Fruit fly (Drosophila melanogaster): Measurements from ENCODE around the gene Sry-delta.
A peak's percentile ranks its signal among the peaks of the same experiment; 100 is the strongest.

The Sry-delta gene

dm6 chr3R:30022452-30023028, 20.6 kb upstream of the Sry-delta start, which contains the start of the genes RpS28a and Axn (continued):
- TF ChIP-seq HLHmδ (GFP tag; optimal IDR thresholded peaks at IDR 0.05) (peak; percentile 64), E2f2 (GFP tag; IDR thresholded peaks at IDR 0.05) (peak; percentile 63), CG5180 (GFP tag; optimal IDR thresholded peaks at IDR 0.05) (peak; percentile 100), gfzf (GFP tag; optimal IDR thresholded peaks at IDR 0.05) (peak; percentile 47), ac (GFP tag; optimal IDR thresholded peaks at IDR 0.05) (no peak), otp (GFP tag; IDR thresholded peaks at IDR 0.05) (no peak), btn (GFP tag; optimal IDR thresholded peaks at IDR 0.05) (no peak), NfI (GFP tag; optimal IDR thresholded peaks at IDR 0.05) (no peak), repo (GFP tag; optimal IDR thresholded peaks at IDR 0.05) (no peak), CG18619 (GFP tag; optimal IDR thresholded peaks at IDR 0.05) (no peak), pan (optimal IDR thresholded peaks at IDR 0.05) (no peak), pan (GFP tag; optimal IDR thresholded peaks at IDR 0.05 in 1 of 2, IDR thresholded peaks at IDR 0.05 in 1 of 2) (peak in 1 of 2 experiments; percentile 26), NC2α (GFP tag; optimal IDR thresholded peaks at IDR 0.05) (no peak), Lhr (GFP tag; optimal IDR thresholded peaks at IDR 0.05) (peak; percentile 91), grn (GFP tag; optimal IDR thresholded peaks at IDR 0.05) (no peak), HLH3B (GFP tag; IDR thresholded peaks at IDR 0.05) (no peak), bbx (GFP tag; IDR thresholded peaks at IDR 0.05; ENCODE audit: partially characterized antibody) (peak; percentile 66), Myb (GFP tag; optimal IDR thresholded peaks at IDR 0.05) (peak; percentile 57), Lim3 (GFP tag; IDR thresholded peaks at IDR 0.05) (no peak), CG3847 (GFP tag; IDR thresholded peaks at IDR 0.05) (peak; percentile 76), Optix (GFP tag; IDR thresholded peaks at IDR 0.05) (no peak; the same call in 2 of the 3 replicates), CG17186 (GFP tag; optimal IDR thresholded peaks at IDR 0.05) (no peak), Kr (GFP tag; optimal IDR thresholded peaks at IDR 0.05) (no peak), Usf (GFP tag; optimal IDR thresholded peaks at IDR 0.05) (no peak), chinmo (GFP tag; IDR thresholded peaks at IDR 0.05; ENCODE audit: partially characterized antibody) (no peak), caup (GFP tag; optimal IDR thresholded peaks at IDR 0.05; ENCODE audit: severe bottlenecking) (no peak), Dll (GFP tag; IDR thresholded peaks at IDR 0.05; ENCODE audit: partially characterized antibody) (peak; percentile 76; the same call in 3 of the 4 replicates), dati (GFP tag; IDR thresholded peaks at IDR 0.05) (no peak), CG1233 (GFP tag; optimal IDR thresholded peaks at IDR 0.05) (no peak), gcm2 (GFP tag; optimal IDR thresholded peaks at IDR 0.05) (no peak), bsh (GFP tag; optimal IDR thresholded peaks at IDR 0.05) (no peak), CG31388 (GFP tag; optimal IDR thresholded peaks at IDR 0.05) (no peak), CG11247 (GFP tag; IDR thresholded peaks at IDR 0.05) (no peak), inv (GFP tag; IDR thresholded peaks at IDR 0.05; ENCODE audit: partially characterized antibody) (no peak), wdn (GFP tag; IDR thresholded peaks at IDR 0.05) (no peak), usp (GFP tag; optimal IDR thresholded peaks at IDR 0.05) (no peak), ash1 (GFP tag; optimal IDR thresholded peaks at IDR 0.05) (no peak), hth (optimal IDR thresholded peaks at IDR 0.05) (no peak), nom (GFP tag; optimal IDR thresholded peaks at IDR 0.05) (no peak), Deaf1 (tag; optimal IDR thresholded peaks at IDR 0.05) (no peak), NFAT (GFP tag; IDR thresholded peaks at IDR 0.05) (peak; percentile 66), wor (GFP tag; IDR thresholded peaks at IDR 0.05) (no peak), Hsf (GFP tag; optimal IDR thresholded peaks at IDR 0.05) (no peak), CG10147 (GFP tag; optimal IDR thresholded peaks at IDR 0.05) (no peak), toy (GFP tag; IDR thresholded peaks at IDR 0.05) (no peak), phol (tag; optimal IDR thresholded peaks at IDR 0.05) (peak; percentile 37), mam (GFP tag; optimal IDR thresholded peaks at IDR 0.05) (peak; percentile 24), da (GFP tag; optimal IDR thresholded peaks at IDR 0.05) (no peak), sens (GFP tag) (peak; percentile 77), abd-A (tag; optimal IDR thresholded peaks at IDR 0.05) (no peak), grau (tag; optimal IDR thresholded peaks at IDR 0.05) (no peak)
